Fruit fly (Drosophila melanogaster): Measurements from ENCODE around the gene TSG101.
A peak's percentile ranks its signal among the peaks of the same experiment; 100 is the strongest.

TSG101 gene

DNA sequence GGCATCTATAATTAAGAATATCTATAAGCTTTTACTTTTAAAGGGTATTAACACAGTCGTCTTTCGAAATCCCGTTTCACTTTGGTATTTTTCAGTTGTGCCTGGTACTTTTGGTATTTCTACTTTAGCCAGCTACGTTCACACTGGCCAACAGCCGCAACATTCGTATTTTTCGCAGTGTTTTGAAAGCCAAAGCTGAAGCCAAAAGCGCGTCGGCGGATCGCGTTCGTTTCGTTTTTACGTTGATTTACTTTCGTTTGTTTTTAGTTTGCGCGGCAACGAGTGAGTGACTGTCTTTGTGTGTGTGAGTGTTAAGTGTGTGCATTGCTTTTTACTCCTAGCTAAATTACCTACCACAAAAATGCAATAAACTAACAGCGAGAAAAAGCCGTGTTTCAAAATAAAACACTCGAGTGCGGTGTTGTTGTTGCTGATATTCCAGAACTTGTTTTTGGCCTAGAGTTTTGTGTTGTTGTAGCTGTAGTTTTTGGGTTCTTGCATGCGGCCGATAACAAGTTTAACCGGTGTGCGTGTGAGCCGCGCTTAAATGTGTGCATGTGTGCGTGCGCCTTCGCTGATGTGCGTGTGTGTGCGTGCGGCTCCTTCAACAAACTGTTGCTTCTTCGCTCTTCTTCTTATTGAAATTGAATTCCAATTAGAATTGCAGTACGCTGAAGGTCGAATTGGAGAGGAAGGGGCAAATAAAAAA, 23.2 kb downstream of the TSG101 start, which contains the start of gene Lmpt (continued):
- peak; percentile 38 for TF ChIP-seq Sin3A (optimal IDR thresholded peaks at IDR 0.05)
- no peak for TF ChIP-seq HHEX (GFP tag; optimal IDR thresholded peaks at IDR 0.05)
- TF ChIP-seq sens-2 (GFP tag; IDR thresholded peaks at IDR 0.05) = no peak
- TF ChIP-seq Xrp1 (GFP tag; IDR thresholded peaks at IDR 0.05) = peak; percentile 22; the same call in 1 of the 2 replicates
- peak; percentile 40 for TF ChIP-seq Fer1 (GFP tag; optimal IDR thresholded peaks at IDR 0.05)
- no peak for TF ChIP-seq lov (optimal IDR thresholded peaks at IDR 0.05)
- no peak for TF ChIP-seq lov (GFP tag; IDR thresholded peaks at IDR 0.05)
- TF ChIP-seq org-1 (GFP tag; optimal IDR thresholded peaks at IDR 0.05) = no peak
- no peak for TF ChIP-seq nerfin-1 (tag; optimal IDR thresholded peaks at IDR 0.05)
- no peak for TF ChIP-seq mld (GFP tag; IDR thresholded peaks at IDR 0.05; ENCODE audit: partially characterized antibody)
- TF ChIP-seq CG7786 (GFP tag; optimal IDR thresholded peaks at IDR 0.05) = no peak
- TF ChIP-seq ERR (GFP tag; optimal IDR thresholded peaks at IDR 0.05) = no peak
- TF ChIP-seq CG9215 (GFP tag; IDR thresholded peaks at IDR 0.05) = no peak
- TF ChIP-seq CG18764 (GFP tag; optimal IDR thresholded peaks at IDR 0.05) = no peak
- TF ChIP-seq CG17361 (GFP tag; IDR thresholded peaks at IDR 0.05) = no peak
- TF ChIP-seq CG4707 (GFP tag; optimal IDR thresholded peaks at IDR 0.05) = no peak

DNA sequence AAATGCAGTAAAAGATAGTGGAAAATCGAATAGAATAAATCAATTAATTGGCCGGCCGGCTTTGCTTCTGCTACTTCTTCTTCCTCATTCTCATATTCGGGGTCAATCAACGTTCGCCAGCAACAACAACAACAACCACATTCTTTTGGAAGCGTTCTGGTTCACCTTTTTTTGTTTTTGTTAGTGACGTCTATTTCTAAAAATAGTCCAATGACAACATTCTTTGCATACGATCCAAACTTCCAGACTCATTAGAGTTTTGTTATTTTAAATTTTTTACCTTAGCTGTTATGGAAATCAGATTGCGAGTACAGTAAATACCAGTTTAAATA, 23.7 kb downstream of the TSG101 start:
- peak; percentile 96 for TF ChIP-seq sd (tag; optimal IDR thresholded peaks at IDR 0.05)
- no peak for TF ChIP-seq HmgD (GFP tag; optimal IDR thresholded peaks at IDR 0.05)
- peak; percentile 22 for TF ChIP-seq sens (GFP tag)

DNA sequence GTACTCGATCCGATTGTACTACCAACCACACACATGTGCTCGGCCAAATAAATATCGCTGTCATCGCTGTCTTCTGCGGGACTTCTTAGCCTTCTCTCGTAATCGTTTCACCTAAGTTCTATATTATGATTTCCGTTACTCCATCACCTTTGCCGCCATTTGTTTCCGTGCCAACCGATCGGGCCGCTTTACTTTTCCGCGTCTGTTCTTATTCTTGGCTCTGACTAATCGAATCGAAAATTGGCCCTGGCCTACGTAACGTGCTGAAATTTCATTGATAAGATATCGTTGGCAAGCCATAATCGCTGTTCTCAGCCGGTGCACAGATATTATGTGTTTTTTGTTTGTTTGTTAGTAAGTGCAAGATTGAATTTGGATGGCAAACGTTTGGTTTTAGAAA, 25.1 kb downstream of the TSG101 start:
- TF ChIP-seq Meics (GFP tag; optimal IDR thresholded peaks at IDR 0.05) = peak; percentile 13
- peak; percentile 41 for TF ChIP-seq mirr (GFP tag; optimal IDR thresholded peaks at IDR 0.05)
- TF ChIP-seq Pdp1 (GFP tag; optimal IDR thresholded peaks at IDR 0.05) = peak in 1 of 2 experiments; percentile 61
- no peak for TF ChIP-seq Hsf (GFP tag; optimal IDR thresholded peaks at IDR 0.05)
- TF ChIP-seq Eip74EF (GFP tag; optimal IDR thresholded peaks at IDR 0.05) = peak in 1 of 2 experiments; percentile 48
- TF ChIP-seq CG18599 (GFP tag; optimal IDR thresholded peaks at IDR 0.05) = peak; percentile 16
- TF ChIP-seq CG34376 (GFP tag; optimal IDR thresholded peaks at IDR 0.05) = peak; percentile 25
- TF ChIP-seq Deaf1 (tag; optimal IDR thresholded peaks at IDR 0.05) = no peak
- TF ChIP-seq Sox100B (GFP tag; optimal IDR thresholded peaks at IDR 0.05) = no peak
- TF ChIP-seq Dad (GFP tag; optimal IDR thresholded peaks at IDR 0.05) = no peak
- TF ChIP-seq CG14441 (GFP tag; IDR thresholded peaks at IDR 0.05) = no peak
- TF ChIP-seq CG3726 (GFP tag; IDR thresholded peaks at IDR 0.05) = no peak
- no peak for TF ChIP-seq pfk (GFP tag; optimal IDR thresholded peaks at IDR 0.05)
- TF ChIP-seq CG8765 (GFP tag; IDR thresholded peaks at IDR 0.05) = no peak
- TF ChIP-seq exex (tag; optimal IDR thresholded peaks at IDR 0.05) = peak; percentile 81
- TF ChIP-seq ci (GFP tag; IDR thresholded peaks at IDR 0.05) = no peak
- peak; percentile 35 for TF ChIP-seq GATAe (GFP tag; conservative IDR thresholded peaks at IDR 0.05)
- no peak for TF ChIP-seq Rfx (GFP tag; IDR thresholded peaks at IDR 0.05)
- TF ChIP-seq Stat92E (GFP tag; optimal IDR thresholded peaks at IDR 0.05) = no peak
- no peak for TF ChIP-seq phol (tag; optimal IDR thresholded peaks at IDR 0.05)
- no peak for TF ChIP-seq MTF-1 (GFP tag; optimal IDR thresholded peaks at IDR 0.05; ENCODE audit: borderline replicate concordance)
- TF ChIP-seq salm (tag; optimal IDR thresholded peaks at IDR 0.05) = no peak
- 0 out of 3 replicates have a peak, but pooled peaks have one; percentile 14 for TF ChIP-seq CG2199 (GFP tag; IDR thresholded peaks at IDR 0.05)
- TF ChIP-seq sug (tag; optimal IDR thresholded peaks at IDR 0.05) = peak; percentile 39
- TF ChIP-seq CG11398 (GFP tag; optimal IDR thresholded peaks at IDR 0.05) = no peak
- TF ChIP-seq Mrtf (GFP tag; IDR thresholded peaks at IDR 0.05) = no peak
- no peak for TF ChIP-seq HLH4C (GFP tag; IDR thresholded peaks at IDR 0.05; ENCODE audit: partially characterized antibody)
- TF ChIP-seq Antp (GFP tag; optimal IDR thresholded peaks at IDR 0.05) = no peak
- no peak for TF ChIP-seq CG10979 (tag; optimal IDR thresholded peaks at IDR 0.05)
- TF ChIP-seq grau (tag; optimal IDR thresholded peaks at IDR 0.05) = no peak
